Fruit fly (Drosophila melanogaster): ENCODE measurements around the gene Vml.

The Vml gene

DNA sequence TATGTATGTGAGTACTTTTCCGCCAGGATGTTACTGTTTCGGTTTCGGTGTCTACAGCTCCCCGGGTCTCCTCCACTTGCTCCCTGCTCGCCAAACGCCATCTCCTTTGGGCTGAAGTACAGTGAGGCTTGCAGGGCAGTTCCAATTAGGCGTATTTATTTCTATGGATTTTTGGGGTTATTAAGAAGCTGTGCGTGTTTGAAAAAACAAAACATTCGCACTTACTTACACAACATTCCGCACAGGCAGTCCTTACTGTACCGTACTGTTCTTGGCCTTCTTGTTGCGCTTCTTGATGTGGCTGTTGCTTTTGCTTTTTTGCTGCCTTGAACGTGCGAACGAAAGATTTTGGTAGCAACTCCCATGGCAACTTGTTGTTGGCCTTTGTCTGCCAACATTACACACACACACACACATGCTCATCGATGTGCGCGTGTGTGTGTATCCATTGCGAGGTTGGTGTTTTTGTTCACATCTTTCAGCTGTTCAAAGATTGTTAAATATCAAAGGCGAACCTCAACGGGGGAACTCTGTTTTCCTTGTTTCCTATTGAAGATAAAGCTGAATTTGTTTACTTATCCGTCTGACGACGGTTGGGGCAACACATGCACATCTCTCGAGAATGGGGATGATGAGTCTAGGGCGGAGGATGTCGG lies 46.4 kb downstream of the Vml start (continued):
- TF ChIP-seq Kr (GFP tag; optimal IDR thresholded peaks at IDR 0.05): peak; percentile 32
- peak; percentile 39 for TF ChIP-seq CG9876 (GFP tag; optimal IDR thresholded peaks at IDR 0.05)
- TF ChIP-seq CG11247 (GFP tag; IDR thresholded peaks at IDR 0.05): peak; percentile 58
- peak; percentile 39 for TF ChIP-seq zfh2 (GFP tag; optimal IDR thresholded peaks at IDR 0.05)
- TF ChIP-seq her (GFP tag; optimal IDR thresholded peaks at IDR 0.05): peak; percentile 43
- peak; percentile 61 for TF ChIP-seq ssp (GFP tag; IDR thresholded peaks at IDR 0.05)
- no peak for TF ChIP-seq repo (GFP tag; optimal IDR thresholded peaks at IDR 0.05)
- TF ChIP-seq cg (GFP tag; optimal IDR thresholded peaks at IDR 0.05): peak; percentile 71
- peak; percentile 69 for TF ChIP-seq CG17328 (GFP tag; IDR thresholded peaks at IDR 0.05)
- no peak for TF ChIP-seq peb (GFP tag; IDR thresholded peaks at IDR 0.05)
- TF ChIP-seq CG3726 (GFP tag; IDR thresholded peaks at IDR 0.05): no peak
- no peak for TF ChIP-seq CG8359 (GFP tag; optimal IDR thresholded peaks at IDR 0.05; ENCODE audit: borderline replicate concordance)
- no peak for TF ChIP-seq CG8388 (GFP tag; optimal IDR thresholded peaks at IDR 0.05)
- TF ChIP-seq CG18262 (tag; optimal IDR thresholded peaks at IDR 0.05): peak; percentile 44
- no peak for TF ChIP-seq Max (GFP tag; optimal IDR thresholded peaks at IDR 0.05)
- peak; percentile 66 for TF ChIP-seq Antp (GFP tag; optimal IDR thresholded peaks at IDR 0.05)
- peak; percentile 0 for TF ChIP-seq jing (GFP tag; optimal IDR thresholded peaks at IDR 0.05)
- TF ChIP-seq scrt (GFP tag; optimal IDR thresholded peaks at IDR 0.05): peak; percentile 82
- TF ChIP-seq toy (GFP tag; IDR thresholded peaks at IDR 0.05): no peak
- peak; percentile 1 for TF ChIP-seq pb (GFP tag; optimal IDR thresholded peaks at IDR 0.05)
- TF ChIP-seq tin (GFP tag; optimal IDR thresholded peaks at IDR 0.05): peak; percentile 54
- peak; percentile 23 for TF ChIP-seq CG6813 (GFP tag; optimal IDR thresholded peaks at IDR 0.05)
- TF ChIP-seq Sox100B (GFP tag; optimal IDR thresholded peaks at IDR 0.05): no peak
- TF ChIP-seq CG10366 (GFP tag; IDR thresholded peaks at IDR 0.05): peak; percentile 65
- TF ChIP-seq fu2 (GFP tag; optimal IDR thresholded peaks at IDR 0.05): peak; percentile 9
- TF ChIP-seq CG5245 (GFP tag; optimal IDR thresholded peaks at IDR 0.05): peak; percentile 5
- 0 out of 3 replicates have a peak, but pooled peaks have one; percentile 12 for TF ChIP-seq CG17361 (GFP tag; IDR thresholded peaks at IDR 0.05)
- TF ChIP-seq E2f2 (GFP tag; IDR thresholded peaks at IDR 0.05): peak; percentile 41; the same call in 1 of the 2 replicates
- TF ChIP-seq CG6791 (GFP tag; IDR thresholded peaks at IDR 0.05; ENCODE audit: partially characterized antibody): no peak
- TF ChIP-seq CG6254 (GFP tag; optimal IDR thresholded peaks at IDR 0.05): no peak
- no peak for TF ChIP-seq sima (GFP tag; optimal IDR thresholded peaks at IDR 0.05)
- peak; percentile 36 for TF ChIP-seq CG17385 (GFP tag; optimal IDR thresholded peaks at IDR 0.05)
- no peak for TF ChIP-seq CG17186 (GFP tag; optimal IDR thresholded peaks at IDR 0.05)
- no peak for TF ChIP-seq pros (GFP tag; optimal IDR thresholded peaks at IDR 0.05)
- no peak for TF ChIP-seq CG8089 (GFP tag; optimal IDR thresholded peaks at IDR 0.05)
- TF ChIP-seq org-1 (GFP tag; optimal IDR thresholded peaks at IDR 0.05): peak; percentile 61
- 0 out of 2 replicates have a peak, but pooled peaks have one; percentile 43 for TF ChIP-seq CG7372 (GFP tag; IDR thresholded peaks at IDR 0.05)
- TF ChIP-seq chinmo (GFP tag; IDR thresholded peaks at IDR 0.05; ENCODE audit: partially characterized antibody): no peak
- no peak for TF ChIP-seq CG2199 (GFP tag; IDR thresholded peaks at IDR 0.05)
- TF ChIP-seq Abd-B (GFP tag; optimal IDR thresholded peaks at IDR 0.05): peak; percentile 38
- TF ChIP-seq gem (tag; optimal IDR thresholded peaks at IDR 0.05): peak; percentile 62
- TF ChIP-seq wek (GFP tag; optimal IDR thresholded peaks at IDR 0.05): no peak
- TF ChIP-seq Mes4 (GFP tag; optimal IDR thresholded peaks at IDR 0.05): peak; percentile 33
- no peak for TF ChIP-seq Asciz (GFP tag; optimal IDR thresholded peaks at IDR 0.05)
- no peak for TF ChIP-seq CG10543 (GFP tag; optimal IDR thresholded peaks at IDR 0.05)
- TF ChIP-seq CG15011 (GFP tag; optimal IDR thresholded peaks at IDR 0.05): no peak
- TF ChIP-seq CG16815 (GFP tag; optimal IDR thresholded peaks at IDR 0.05): peak; percentile 58
- TF ChIP-seq CG31365 (tag; optimal IDR thresholded peaks at IDR 0.05): no peak
- TF ChIP-seq CG10274 (GFP tag; optimal IDR thresholded peaks at IDR 0.05): no peak
- peak; percentile 23 for TF ChIP-seq fd3F (GFP tag; optimal IDR thresholded peaks at IDR 0.05)

Measured in whole organism, embryonic.